Worm (Caenorhabditis elegans) whole organism, L2 larva: Measurements from ENCODE around the gene ubxn-6.

Experiments
- C34F6.9 ChIP-seq: fragments of 150-350 bp; optimal IDR thresholded peaks from 2 replicates; lab custom pipeline; 2014; ENCODE audit warnings: missing biosample characterization, missing genetic modification characterization
- F13H6.1 ChIP-seq: sonication (generic microtip); optimal IDR thresholded peaks from 2 replicates; lab custom pipeline; 2016; ENCODE audit warnings: missing genetic modification characterization, missing compliant biosample characterization
- R02D3.7 ChIP-seq: fragments of 150-350 bp; optimal IDR thresholded peaks from 2 replicates; lab custom pipeline; 2014; ENCODE audit warnings: missing biosample characterization, missing genetic modification characterization
- ZK546.5 ChIP-seq: sonication (generic microtip); optimal IDR thresholded peaks from 2 replicates; lab custom pipeline; 2017; ENCODE audit warnings: missing biosample characterization, missing genetic modification characterization
- alr-1 ChIP-seq: fragments of 150-350 bp; optimal IDR thresholded peaks from 2 replicates; lab custom pipeline; 2014; ENCODE audit warnings: missing biosample characterization, missing genetic modification characterization
- aly-2 ChIP-seq: fragments of 150-350 bp; optimal IDR thresholded peaks from 2 replicates; lab custom pipeline; 2014; ENCODE audit warnings: missing biosample characterization, missing genetic modification characterization
- blmp-1 ChIP-seq: sonication (generic microtip); optimal IDR thresholded peaks from 2 replicates; lab custom pipeline; 2017; ENCODE audit warnings: missing genetic modification characterization, mild to moderate bottlenecking, missing compliant biosample characterization, antibody characterized with exemption, moderate library complexity; ENCODE audit not compliant: insufficient read depth
- ceh-82 ChIP-seq: fragments of 150-350 bp; optimal IDR thresholded peaks from 2 replicates; lab custom pipeline; 2014; ENCODE audit warnings: missing biosample characterization, missing genetic modification characterization
- dmd-4 ChIP-seq: sonication (generic microtip); optimal IDR thresholded peaks from 2 replicates; lab custom pipeline; 2017; ENCODE audit warnings: missing biosample characterization, missing genetic modification characterization
- egl-27 ChIP-seq: sonication (generic microtip); optimal IDR thresholded peaks from 3 replicates; lab custom pipeline; 2017; ENCODE audit warnings: missing biosample characterization, missing genetic modification reagents, missing genetic modification characterization
- elt-1 ChIP-seq: fragments of 150-350 bp; optimal IDR thresholded peaks from 2 replicates; lab custom pipeline; 2014; ENCODE audit warnings: missing biosample characterization, missing genetic modification characterization
- fos-1 ChIP-seq: fragments of 150-350 bp; optimal IDR thresholded peaks from 2 replicates; lab custom pipeline; 2014; ENCODE audit warnings: missing biosample characterization, missing genetic modification characterization
- lin-13 ChIP-seq: fragments of 150-350 bp; optimal IDR thresholded peaks from 2 replicates; lab custom pipeline; 2014; ENCODE audit warnings: missing biosample characterization, missing genetic modification reagents, missing genetic modification characterization
- lsy-2 ChIP-seq, 2 experiments: fragments of 150-350 bp in 1 of 2; sonication (generic microtip) in 1 of 2; optimal IDR thresholded peaks; 2 replicates each; lab custom pipeline; 2014 to 2017; ENCODE audit warnings: missing biosample characterization in 2 of 2, missing genetic modification characterization in 2 of 2
- mab-5 ChIP-seq: fragments of 150-350 bp; optimal IDR thresholded peaks from 2 replicates; lab custom pipeline; 2014; ENCODE audit warnings: missing biosample characterization, missing genetic modification characterization
- mbf-1 ChIP-seq: sonication (generic microtip); optimal IDR thresholded peaks from 2 replicates; lab custom pipeline; 2017; ENCODE audit warnings: missing biosample characterization, missing genetic modification characterization
- mdl-1 ChIP-seq, 2 experiments: fragments of 150-350 bp in 1 of 2; sonication (generic microtip) in 1 of 2; optimal IDR thresholded peaks; 2 replicates each; lab custom pipeline; 2017; ENCODE audit warnings: missing biosample characterization in 2 of 2, missing genetic modification characterization in 2 of 2
- nhr-11 ChIP-seq: fragments of 150-350 bp; optimal IDR thresholded peaks from 2 replicates; lab custom pipeline; 2014; ENCODE audit warnings: missing biosample characterization, missing genetic modification characterization
- nhr-12 ChIP-seq: fragments of 150-350 bp; optimal IDR thresholded peaks from 2 replicates; lab custom pipeline; 2014; ENCODE audit warnings: missing biosample characterization, missing genetic modification characterization
- nhr-23 ChIP-seq: fragments of 150-350 bp; optimal IDR thresholded peaks from 2 replicates; lab custom pipeline; 2014; ENCODE audit warnings: missing biosample characterization, missing genetic modification reagents, missing genetic modification characterization
- nhr-25 ChIP-seq: fragments of 150-350 bp; sonication (generic microtip); optimal IDR thresholded peaks from 3 replicates; lab custom pipeline; 2014; ENCODE audit warnings: missing biosample characterization, missing genetic modification characterization
- nhr-6 ChIP-seq: fragments of 150-350 bp; optimal IDR thresholded peaks from 2 replicates; lab custom pipeline; 2014; ENCODE audit warnings: missing biosample characterization, missing genetic modification characterization
- nhr-77 ChIP-seq: fragments of 150-350 bp; optimal IDR thresholded peaks from 2 replicates; lab custom pipeline; 2014; ENCODE audit warnings: missing biosample characterization, missing genetic modification characterization
- sem-4 ChIP-seq: fragments of 150-350 bp; optimal IDR thresholded peaks from 2 replicates; lab custom pipeline; 2014; ENCODE audit warnings: missing biosample characterization, missing genetic modification reagents, missing genetic modification characterization
- skn-1 ChIP-seq: sonication (generic microtip); optimal IDR thresholded peaks from 2 replicates; lab custom pipeline; 2017; ENCODE audit warnings: missing biosample characterization, missing genetic modification characterization
- sma-9 ChIP-seq, 2 experiments: fragments of 150-350 bp in 1 of 2; sonication (generic microtip) in 1 of 2; optimal IDR thresholded peaks; 2 replicates each; lab custom pipeline; 2014 to 2016; ENCODE audit warnings: missing genetic modification characterization in 2 of 2, mild to moderate bottlenecking in 1 of 2, missing biosample characterization in 1 of 2, missing compliant biosample characterization in 1 of 2, missing genetic modification reagents in 1 of 2, moderate library complexity in 1 of 2
- unc-39 ChIP-seq: fragments of 150-350 bp; optimal IDR thresholded peaks from 2 replicates; lab custom pipeline; 2014; ENCODE audit warnings: missing biosample characterization, missing genetic modification characterization
- unc-55 ChIP-seq: fragments of 150-350 bp; sonication (generic microtip); optimal IDR thresholded peaks from 3 replicates; lab custom pipeline; 2014; ENCODE audit warnings: missing biosample characterization, missing genetic modification reagents, missing genetic modification characterization
- unc-62 ChIP-seq: fragments of 150-350 bp; optimal IDR thresholded peaks from 2 replicates; lab custom pipeline; 2014; ENCODE audit warnings: missing biosample characterization, missing genetic modification reagents, missing genetic modification characterization
- zag-1 ChIP-seq: fragments of 150-350 bp; optimal IDR thresholded peaks from 2 replicates; lab custom pipeline; 2014; ENCODE audit warnings: missing biosample characterization, missing genetic modification characterization
- ztf-1 ChIP-seq: fragments of 200-800 bp; sonication (Bioruptor generic); conservative IDR thresholded peaks from 2 replicates; pipeline ENCODE4 v1.3.6; 2022; ENCODE audit warnings: missing genetic modification characterization, missing compliant biosample characterization
- ztf-11 ChIP-seq: sonication (generic microtip); optimal IDR thresholded peaks from 2 replicates; lab custom pipeline; 2017; ENCODE audit warnings: missing biosample characterization, missing genetic modification characterization
- ztf-4 ChIP-seq: fragments of 150-350 bp; optimal IDR thresholded peaks from 2 replicates; lab custom pipeline; 2014; ENCODE audit warnings: missing biosample characterization, missing genetic modification characterization

ubxn-6 gene

DNA sequence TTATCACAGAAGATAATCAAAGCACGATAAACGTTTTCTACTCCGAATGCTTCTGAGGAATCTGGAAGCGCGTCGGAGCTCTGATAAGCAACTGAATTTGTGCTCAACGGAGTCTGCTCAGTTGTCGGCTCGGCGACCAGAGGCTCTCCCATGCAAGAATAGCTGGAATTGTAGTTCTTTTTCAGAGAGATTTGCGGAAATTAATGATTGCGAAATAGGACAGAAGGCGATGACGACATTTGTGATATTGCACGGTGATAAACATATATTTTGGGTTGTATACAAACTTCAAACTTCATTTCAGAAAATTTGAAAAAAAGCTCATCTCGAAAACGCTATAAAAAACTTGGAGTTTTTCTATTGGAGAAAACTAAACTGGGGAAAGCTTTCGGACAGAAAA, 516 bp upstream of the ubxn-6 start, which contains the start of gene H06H21.37:
Gene H06H21.37, minus strand, starts transcription at position 162 of the 400 bp plus-strand sequence.
- no peak for TF ChIP-seq sma-9 (GFP tag; optimal IDR thresholded peaks at IDR 0.05; lab: Kevin White, UChicago)
- TF ChIP-seq sma-9 (tag; optimal IDR thresholded peaks at IDR 0.05; lab: Kevin White, UChicago), result no peak
- no peak for TF ChIP-seq ztf-11 (tag; lab: Kevin White, UChicago)
- TF ChIP-seq ztf-1 (GFP tag; lab: Robert Waterston, UW), result no peak
- TF ChIP-seq C34F6.9 (tag; lab: Kevin White, UChicago), result no peak
- TF ChIP-seq, all 48 proteins: peak for 0

DNA sequence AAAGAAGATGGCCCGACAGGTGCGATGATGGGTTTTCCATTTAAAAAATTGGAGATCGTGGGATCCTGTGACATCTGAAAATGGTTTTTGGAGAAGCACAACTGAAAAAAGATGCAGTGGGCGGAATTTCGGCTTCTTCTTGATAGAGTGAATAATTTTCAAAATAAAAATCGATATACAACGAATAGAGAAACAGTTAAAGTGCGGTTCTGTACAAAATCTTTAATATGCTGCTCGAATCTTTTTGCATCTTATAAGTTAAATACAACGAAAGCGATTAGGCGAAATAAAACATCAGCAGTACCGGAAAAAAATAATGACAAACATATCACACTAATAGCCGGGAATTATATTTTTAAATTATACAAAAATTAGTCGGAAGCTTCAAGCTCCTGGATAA, 2.1 kb downstream of the ubxn-6 start, which contains the start of gene H06H21.11:
Gene H06H21.11, minus strand, starts transcription at position 101 of the 400 bp plus-strand sequence.
- TF ChIP-seq sma-9 (GFP tag; optimal IDR thresholded peaks at IDR 0.05; lab: Kevin White, UChicago) (no peak), sma-9 (tag; optimal IDR thresholded peaks at IDR 0.05; lab: Kevin White, UChicago) (no peak), mdl-1 (tag; optimal IDR thresholded peaks at IDR 0.05; lab: Kevin White, UChicago) (no peak), nhr-12 (tag; lab: Kevin White, UChicago) (no peak), lsy-2 (tag; optimal IDR thresholded peaks at IDR 0.05; lab: Kevin White, UChicago) (no peak), unc-62 (GFP tag; lab: Kevin White, UChicago) (no peak), mab-5 (tag; lab: Kevin White, UChicago) (no peak)

- TF ChIP-seq C34F6.9 (tag; lab: Kevin White, UChicago), result no peak
- no peak for TF ChIP-seq unc-55 (GFP tag; lab: Kevin White, UChicago)
- no peak for TF ChIP-seq nhr-11 (tag; lab: Kevin White, UChicago)
- TF ChIP-seq mdl-1 (tag; optimal IDR thresholded peaks at IDR 0.05; lab: Kevin White, UChicago), result no peak
- TF ChIP-seq alr-1 (tag; lab: Kevin White, UChicago), result no peak
- no peak for TF ChIP-seq skn-1 (tag; lab: Kevin White, UChicago)
- no peak for TF ChIP-seq R02D3.7
- no peak for TF ChIP-seq aly-2 (tag; lab: Kevin White, UChicago)
- TF ChIP-seq ztf-4 (tag; lab: Kevin White, UChicago), result no peak
- TF ChIP-seq blmp-1 (tag; lab: Kevin White, UChicago), result no peak
- TF ChIP-seq dmd-4 (tag; lab: Kevin White, UChicago), result no peak
- TF ChIP-seq mbf-1 (tag; lab: Kevin White, UChicago), result no peak
- TF ChIP-seq unc-62 (GFP tag; lab: Kevin White, UChicago), result no peak
- no peak for TF ChIP-seq ceh-82 (tag; lab: Kevin White, UChicago)
- no peak for TF ChIP-seq mab-5 (tag; lab: Kevin White, UChicago)
- no peak for TF ChIP-seq zag-1
- TF ChIP-seq ZK546.5 (tag; lab: Kevin White, UChicago), result no peak
Measured at ce11 chrIV:4806486-4806885, 2.8 kb downstream of the ubxn-6 start, which contains the start of gene dpf-5. Gene dpf-5, minus strand, starts transcription at chrIV:4806586.

DNA sequence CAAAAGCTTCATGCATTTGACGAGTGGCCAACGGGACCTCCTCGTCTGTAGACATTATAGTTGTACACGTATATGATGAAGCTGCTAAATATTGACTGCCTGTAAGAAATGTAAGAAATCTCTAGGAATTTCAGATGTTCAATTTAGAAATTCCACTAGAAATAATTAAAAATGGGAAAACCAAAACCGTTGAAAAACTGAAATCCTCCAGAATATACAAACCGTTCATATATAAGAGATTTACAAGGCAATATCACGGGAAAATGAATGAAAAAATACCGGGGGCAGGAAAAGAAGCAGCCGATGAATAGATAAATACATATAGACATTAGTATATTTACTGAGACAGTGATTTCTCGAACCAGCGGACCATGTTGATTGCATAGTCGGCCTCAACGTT, 6.8 kb downstream of the ubxn-6 start, which contains the start of gene dpf-7:
Gene dpf-7, minus strand, starts transcription at position 101 of the 400 bp plus-strand sequence.
- TF ChIP-seq nhr-77 (no peak), nhr-23 (no peak), nhr-6 (no peak), lsy-2 (tag; optimal IDR thresholded peaks at IDR 0.05; lab: Kevin White, UChicago) (no peak), ztf-11 (tag; lab: Kevin White, UChicago) (no peak), egl-27 (tag; lab: Kevin White, UChicago) (no peak), aly-2 (tag; lab: Kevin White, UChicago) (no peak), lin-13 (GFP tag; lab: Kevin White, UChicago) (no peak), elt-1 (tag; lab: Kevin White, UChicago) (no peak), sma-9 (GFP tag; optimal IDR thresholded peaks at IDR 0.05; lab: Kevin White, UChicago) (no peak), sma-9 (tag; optimal IDR thresholded peaks at IDR 0.05; lab: Kevin White, UChicago) (no peak), alr-1 (tag; lab: Kevin White, UChicago) (no peak), nhr-25 (tag; lab: Kevin White, UChicago) (no peak), skn-1 (tag; lab: Kevin White, UChicago) (no peak), nhr-12 (tag; lab: Kevin White, UChicago) (no peak), unc-39 (tag; lab: Kevin White, UChicago) (no peak), F13H6.1 (no peak), fos-1 (tag; lab: Kevin White, UChicago) (no peak), mab-5 (tag; lab: Kevin White, UChicago) (no peak), sem-4 (tag; lab: Kevin White, UChicago) (no peak)
